Worm (Caenorhabditis elegans) whole organism, L4/young adult: ENCODE data around the gene lbp-1.

ENCODE experiments used
- W03F9.2 ChIP-seq: fragments of 150-350 bp; optimal IDR thresholded peaks from 2 replicates; lab custom pipeline; 2014; ENCODE audit warnings: missing biosample characterization, missing genetic modification characterization
- dao-5 ChIP-seq: sonication (generic microtip); optimal IDR thresholded peaks from 2 replicates; lab custom pipeline; 2016; ENCODE audit warnings: missing genotype, missing genetic modification characterization, moderate library complexity, missing compliant biosample characterization
- him-1 ChIP-seq: sonication (generic microtip); optimal IDR thresholded peaks from 2 replicates; lab custom pipeline; 2016; ENCODE audit warnings: missing genotype, missing genetic modification reagents, missing genetic modification characterization, missing compliant biosample characterization

The lbp-1 gene

ce11 chrX:3289183-3289582, 30.2 kb downstream of the lbp-1 start, which contains the start of gene K09C4.4:
Gene K09C4.4 (plus strand): TSS chrX:3289483.
- TF ChIP-seq dao-5 (tag; lab: Kevin White, UChicago) (no peak), him-1 (tag; lab: Kevin White, UChicago) (no peak), W03F9.2 (tag; lab: Kevin White, UChicago) (no peak)

ce11 chrX:3290147-3290546, 31.2 kb downstream of the lbp-1 start:
- TF ChIP-seq him-1 (tag; lab: Kevin White, UChicago) (no peak), dao-5 (tag; lab: Kevin White, UChicago) (no peak), W03F9.2 (tag; lab: Kevin White, UChicago) (no peak)

- TF ChIP-seq him-1 (tag; lab: Kevin White, UChicago) (no peak), dao-5 (tag; lab: Kevin White, UChicago) (no peak), W03F9.2 (tag; lab: Kevin White, UChicago) (no peak)
These were observed 33.0 kb downstream of the lbp-1 start for ce11 chrX:3291948-3292347.

ce11 chrX:3296182-3296581, 37.2 kb downstream of the lbp-1 start, which contains the start of gene K09C4.2:
Gene K09C4.2 (plus strand): TSS chrX:3296482.
- TF ChIP-seq W03F9.2 (tag; lab: Kevin White, UChicago) (no peak), him-1 (tag; lab: Kevin White, UChicago) (no peak), dao-5 (tag; lab: Kevin White, UChicago) (no peak)

ce11 chrX:3297812-3298211, 38.9 kb downstream of the lbp-1 start:
- TF ChIP-seq dao-5 (tag; lab: Kevin White, UChicago): no peak
- TF ChIP-seq him-1 (tag; lab: Kevin White, UChicago): no peak
- TF ChIP-seq W03F9.2 (tag; lab: Kevin White, UChicago): no peak

- TF ChIP-seq dao-5 (tag; lab: Kevin White, UChicago): no peak
- TF ChIP-seq him-1 (tag; lab: Kevin White, UChicago): no peak
- TF ChIP-seq W03F9.2 (tag; lab: Kevin White, UChicago): no peak
These were observed 39.6 kb downstream of the lbp-1 start, which contains the start of gene K09C4.1 for ce11 chrX:3298582-3298981. Gene K09C4.1 (plus strand): TSS chrX:3298882.

- TF ChIP-seq W03F9.2 (tag; lab: Kevin White, UChicago) (no peak), dao-5 (tag; lab: Kevin White, UChicago) (no peak), him-1 (tag; lab: Kevin White, UChicago) (no peak)
These were observed 41.6 kb downstream of the lbp-1 start for ce11 chrX:3300582-3300981.

- TF ChIP-seq W03F9.2 (tag; lab: Kevin White, UChicago): no peak
- no peak for TF ChIP-seq dao-5 (tag; lab: Kevin White, UChicago)
- TF ChIP-seq him-1 (tag; lab: Kevin White, UChicago): no peak
These were observed 42.8 kb downstream of the lbp-1 start, which contains the start of gene F11D5.5 for ce11 chrX:3301770-3302169. Gene F11D5.5 (plus strand): TSS chrX:3302070.

- TF ChIP-seq him-1 (tag; lab: Kevin White, UChicago) (no peak), W03F9.2 (tag; lab: Kevin White, UChicago) (no peak), dao-5 (tag; lab: Kevin White, UChicago) (no peak)
These were observed 45.1 kb downstream of the lbp-1 start, which contains the start of gene F11D5.7 for ce11 chrX:3304068-3304467. Gene F11D5.7 (plus strand): TSS chrX:3304368.

- TF ChIP-seq W03F9.2 (tag; lab: Kevin White, UChicago): no peak
- no peak for TF ChIP-seq dao-5 (tag; lab: Kevin White, UChicago)
- no peak for TF ChIP-seq him-1 (tag; lab: Kevin White, UChicago)
These were observed 47.8 kb downstream of the lbp-1 start for ce11 chrX:3306594-3307296.
